Worm (Caenorhabditis elegans): ENCODE data around the gene grl-18.

The grl-18 gene

ce11 chrV:5453615-5454014 lies 35.1 kb downstream of the grl-18 start, which contains the start of gene glc-3:
Gene glc-3, minus strand, starts transcription at chrV:5453715.
- TF ChIP-seq W03F9.2 (tag; optimal IDR thresholded peaks at IDR 0.05) = no peak
- no peak for TF ChIP-seq him-1 (tag; optimal IDR thresholded peaks at IDR 0.05)
- no peak for TF ChIP-seq dao-5 (tag; optimal IDR thresholded peaks at IDR 0.05)

- TF ChIP-seq W03F9.2 (tag; optimal IDR thresholded peaks at IDR 0.05) (no peak), him-1 (tag; optimal IDR thresholded peaks at IDR 0.05) (no peak)
Measured at ce11 chrV:5450742-5451141, 37.9 kb downstream of the grl-18 start.

ce11 chrV:5447057-5447456 lies 41.6 kb downstream of the grl-18 start:
- TF ChIP-seq him-1 (tag; optimal IDR thresholded peaks at IDR 0.05) = no peak
- TF ChIP-seq dao-5 (tag; optimal IDR thresholded peaks at IDR 0.05) = no peak
- no peak for TF ChIP-seq W03F9.2 (tag; optimal IDR thresholded peaks at IDR 0.05)

ce11 chrV:5445839-5446238 lies 42.8 kb downstream of the grl-18 start, which contains the start of gene F08F3.1:
Gene F08F3.1, plus strand, starts transcription at chrV:5446139.
- TF ChIP-seq dao-5 (tag; optimal IDR thresholded peaks at IDR 0.05) = no peak
- no peak for TF ChIP-seq him-1 (tag; optimal IDR thresholded peaks at IDR 0.05)
- TF ChIP-seq W03F9.2 (tag; optimal IDR thresholded peaks at IDR 0.05) = no peak

- no peak for TF ChIP-seq W03F9.2 (tag; optimal IDR thresholded peaks at IDR 0.05)
Measured at ce11 chrV:5444037-5444436, 44.6 kb downstream of the grl-18 start.

- TF ChIP-seq W03F9.2 (tag; optimal IDR thresholded peaks at IDR 0.05) = no peak
- TF ChIP-seq dao-5 (tag; optimal IDR thresholded peaks at IDR 0.05) = no peak
- no peak for TF ChIP-seq him-1 (tag; optimal IDR thresholded peaks at IDR 0.05)
Measured at ce11 chrV:5442366-5442765, 46.3 kb downstream of the grl-18 start.

- no peak for TF ChIP-seq W03F9.2 (tag; optimal IDR thresholded peaks at IDR 0.05)
- TF ChIP-seq dao-5 (tag; optimal IDR thresholded peaks at IDR 0.05) = no peak
- no peak for TF ChIP-seq him-1 (tag; optimal IDR thresholded peaks at IDR 0.05)
Measured at ce11 chrV:5439068-5439467, 49.6 kb downstream of the grl-18 start, which contains the start of gene snpc-1.3. Gene snpc-1.3, minus strand, starts transcription at chrV:5439168.

All from whole organism, L4/young adult.